Worm (Caenorhabditis elegans) whole organism, young adult: Measurements from ENCODE around the gene psme-3.

Experiments used
- B0019.2 ChIP-seq: fragments of 200-800 bp; sonication (Bioruptor generic); conservative IDR thresholded peaks from 2 replicates; pipeline ENCODE4 v1.3.6; 2022; ENCODE audit warnings: missing genetic modification reagents, missing genetic modification characterization, missing compliant biosample characterization
- F33H1.4 ChIP-seq: fragments of 200-800 bp; sonication (Bioruptor generic); IDR thresholded peaks from 2 replicates; pipeline ENCODE4 v1.3.6; 2022; ENCODE audit warnings: missing genetic modification reagents, missing genetic modification characterization, missing compliant biosample characterization
- F37B4.10 ChIP-seq: fragments of 200-800 bp; sonication (Bioruptor generic); IDR thresholded peaks from 2 replicates; pipeline ENCODE4 v1.3.6; 2022; ENCODE audit warnings: missing genetic modification characterization, missing compliant biosample characterization
- F52B5.7 ChIP-seq: sonication (generic microtip); optimal IDR thresholded peaks from 2 replicates; lab custom pipeline; 2016; ENCODE audit warnings: mild to moderate bottlenecking, missing genetic modification characterization, missing compliant biosample characterization
- F57C9.4 ChIP-seq: sonication (generic microtip); optimal IDR thresholded peaks from 2 replicates; lab custom pipeline; 2017; ENCODE audit warnings: mild to moderate bottlenecking, missing genetic modification characterization, missing compliant biosample characterization
- K11D2.4 ChIP-seq: fragments of 200-800 bp; sonication (Bioruptor generic); IDR thresholded peaks from 2 replicates; pipeline ENCODE4 v1.3.6; 2022; ENCODE audit warnings: missing genetic modification reagents, missing genetic modification characterization, missing compliant biosample characterization
- Y53F4B.3 ChIP-seq: fragments of 200-800 bp; sonication (Bioruptor generic); IDR thresholded peaks from 2 replicates; pipeline ENCODE4 v1.3.6; 2022; ENCODE audit warnings: missing genetic modification reagents, missing genetic modification characterization, missing compliant biosample characterization
- Y95B8A.8 ChIP-seq: fragments of 200-800 bp; sonication (Bioruptor generic); IDR thresholded peaks from 2 replicates; pipeline ENCODE4 v1.3.6; 2022; ENCODE audit warnings: missing genetic modification reagents, missing genetic modification characterization, missing compliant biosample characterization
- ZK185.1 ChIP-seq: sonication (generic microtip); optimal IDR thresholded peaks from 2 replicates; lab custom pipeline; 2016; ENCODE audit warnings: mild to moderate bottlenecking, missing genetic modification characterization, missing compliant biosample characterization; ENCODE audit not compliant: poor library complexity, severe bottlenecking
- aptf-2 ChIP-seq: fragments of 200-800 bp; sonication (Bioruptor generic); conservative IDR thresholded peaks from 2 replicates; pipeline ENCODE4 v1.3.6; 2022; ENCODE audit warnings: missing genetic modification reagents, missing genetic modification characterization, missing compliant biosample characterization
- attf-5 ChIP-seq: fragments of 200-800 bp; sonication (Bioruptor generic); optimal IDR thresholded peaks from 2 replicates; lab custom pipeline; 2018; ENCODE audit warnings: mild to moderate bottlenecking, missing genetic modification characterization, missing compliant biosample characterization
- ceh-79 ChIP-seq: sonication (generic microtip); optimal IDR thresholded peaks from 2 replicates; lab custom pipeline; 2017; ENCODE audit warnings: mild to moderate bottlenecking, missing genetic modification characterization, missing compliant biosample characterization
- ceh-91 ChIP-seq: fragments of 200-800 bp; sonication (Bioruptor generic); IDR thresholded peaks from 2 replicates; pipeline ENCODE4 v1.3.6; 2022; ENCODE audit warnings: missing genetic modification reagents, missing genetic modification characterization, missing compliant biosample characterization
- dox-1 ChIP-seq: fragments of 200-800 bp; sonication (Bioruptor generic); IDR thresholded peaks from 2 replicates; pipeline ENCODE4 v1.3.6; 2022; ENCODE audit warnings: missing genetic modification reagents, missing genetic modification characterization, missing compliant biosample characterization
- egl-18 ChIP-seq: fragments of 200-800 bp; sonication (Bioruptor generic); IDR thresholded peaks from 2 replicates; pipeline ENCODE4 v1.3.6; 2022; ENCODE audit warnings: missing genetic modification reagents, missing genetic modification characterization, missing compliant biosample characterization
- egrh-3 ChIP-seq: fragments of 200-800 bp; sonication (Bioruptor generic); IDR thresholded peaks from 2 replicates; pipeline ENCODE4 v1.3.6; 2022; ENCODE audit warnings: missing genetic modification reagents, missing genetic modification characterization, missing compliant biosample characterization
- ets-4 ChIP-seq: fragments of 200-800 bp; sonication (Bioruptor generic); optimal IDR thresholded peaks from 2 replicates; lab custom pipeline; 2018; ENCODE audit warnings: mild to moderate bottlenecking, missing genetic modification characterization, missing compliant biosample characterization
- gei-17 ChIP-seq: fragments of 200-800 bp; sonication (Bioruptor generic); optimal IDR thresholded peaks from 2 replicates; lab custom pipeline; 2018; ENCODE audit warnings: mild to moderate bottlenecking, missing genetic modification characterization, missing compliant biosample characterization
- hlh-12 ChIP-seq: sonication (generic microtip); optimal IDR thresholded peaks from 2 replicates; lab custom pipeline; 2016; ENCODE audit warnings: missing genetic modification characterization, missing compliant biosample characterization
- hmg-20 ChIP-seq: fragments of 200-800 bp; sonication (Bioruptor generic); IDR thresholded peaks from 2 replicates; pipeline ENCODE4 v1.3.6; 2022; ENCODE audit warnings: missing genetic modification reagents, missing genetic modification characterization, missing compliant biosample characterization
- hrde-1 ChIP-seq: sonication (generic microtip); optimal IDR thresholded peaks from 2 replicates; lab custom pipeline; 2016; ENCODE audit warnings: missing genetic modification characterization, mild to moderate bottlenecking, missing compliant biosample characterization, moderate library complexity, missing genotype, missing genetic modification reagents, borderline replicate concordance
- lsl-1 ChIP-seq: fragments of 200-800 bp; sonication (Bioruptor generic); optimal IDR thresholded peaks from 2 replicates; lab custom pipeline; 2018; ENCODE audit warnings: mild to moderate bottlenecking, missing genetic modification characterization, moderate library complexity, missing compliant biosample characterization
- madf-6 ChIP-seq: fragments of 200-800 bp; sonication (Bioruptor generic); IDR thresholded peaks from 2 replicates; pipeline ENCODE4 v1.3.6; 2022; ENCODE audit warnings: missing genetic modification reagents, missing genetic modification characterization, missing compliant biosample characterization
- madf-8 ChIP-seq: fragments of 200-800 bp; sonication (Bioruptor generic); conservative IDR thresholded peaks from 2 replicates; pipeline ENCODE4 v1.3.6; 2022; ENCODE audit warnings: missing genetic modification reagents, missing genetic modification characterization, missing compliant biosample characterization
- mes-4 ChIP-seq: sonication (generic microtip); optimal IDR thresholded peaks from 2 replicates; lab custom pipeline; 2016; ENCODE audit warnings: missing genotype, missing genetic modification characterization, missing compliant biosample characterization
- nfyb-1 ChIP-seq: fragments of 200-800 bp; sonication (Bioruptor generic); IDR thresholded peaks from 2 replicates; pipeline ENCODE4 v1.3.6; 2022; ENCODE audit warnings: missing genetic modification reagents, missing genetic modification characterization, missing compliant biosample characterization
- nhr-120 ChIP-seq: fragments of 200-800 bp; sonication (Bioruptor generic); IDR thresholded peaks from 2 replicates; pipeline ENCODE4 v1.3.6; 2022; ENCODE audit warnings: missing genetic modification characterization, missing compliant biosample characterization
- nhr-80 ChIP-seq: sonication (generic microtip); optimal IDR thresholded peaks from 2 replicates; lab custom pipeline; 2016; ENCODE audit warnings: missing genetic modification characterization, missing compliant biosample characterization
- nhr-90 ChIP-seq: sonication (generic microtip); optimal IDR thresholded peaks from 2 replicates; lab custom pipeline; 2016; ENCODE audit warnings: missing genotype, mild to moderate bottlenecking, missing genetic modification characterization, missing compliant biosample characterization
- rec-8 ChIP-seq, 2 experiments: sonication (generic microtip); optimal IDR thresholded peaks; 2 replicates each; lab custom pipeline; 2016; ENCODE audit warnings: mild to moderate bottlenecking in 2 of 2, missing genetic modification characterization in 2 of 2, missing genetic modification reagents in 2 of 2, missing genotype in 2 of 2, missing biosample characterization in 1 of 2, missing compliant biosample characterization in 1 of 2, moderate library complexity in 1 of 2
- sea-2 ChIP-seq: fragments of 200-800 bp; sonication (Bioruptor generic); IDR thresholded peaks from 2 replicates; pipeline ENCODE4 v1.3.6; 2022; ENCODE audit warnings: missing genetic modification characterization, missing compliant biosample characterization
- tlf-1 ChIP-seq: fragments of 200-800 bp; sonication (Bioruptor generic); optimal IDR thresholded peaks from 2 replicates; lab custom pipeline; 2018; ENCODE audit warnings: mild to moderate bottlenecking, missing genetic modification characterization, missing compliant biosample characterization
- xnd-1 ChIP-seq: sonication (generic microtip); optimal IDR thresholded peaks from 2 replicates; lab custom pipeline; 2016; ENCODE audit warnings: missing genotype, missing genetic modification reagents, missing genetic modification characterization, missing compliant biosample characterization
- zfh-2 ChIP-seq: fragments of 200-800 bp; sonication (Bioruptor generic); conservative IDR thresholded peaks from 2 replicates; pipeline ENCODE4 v1.3.6; 2022; ENCODE audit warnings: missing genetic modification reagents, missing genetic modification characterization, missing compliant biosample characterization
- zim-3 ChIP-seq: sonication (generic microtip); optimal IDR thresholded peaks from 2 replicates; lab custom pipeline; 2017; ENCODE audit warnings: mild to moderate bottlenecking, missing genetic modification characterization, moderate library complexity, missing compliant biosample characterization

The psme-3 gene

ce11 chrIII:11526396-11526795, 41.5 kb upstream of the psme-3 start, which contains the start of gene xpb-1:
xpb-1 (plus strand) TSS chrIII:11526657.
- TF ChIP-seq nhr-90 (no peak), F52B5.7 (tag; lab: Kevin White, UChicago) (no peak), egl-18 (no peak), K11D2.4 (no peak), F57C9.4 (tag; lab: Kevin White, UChicago) (no peak), zfh-2 (GFP tag; lab: Robert Waterston, UW) (no peak), hlh-12 (tag; lab: Kevin White, UChicago) (no peak), ceh-79 (no peak)

DNA sequence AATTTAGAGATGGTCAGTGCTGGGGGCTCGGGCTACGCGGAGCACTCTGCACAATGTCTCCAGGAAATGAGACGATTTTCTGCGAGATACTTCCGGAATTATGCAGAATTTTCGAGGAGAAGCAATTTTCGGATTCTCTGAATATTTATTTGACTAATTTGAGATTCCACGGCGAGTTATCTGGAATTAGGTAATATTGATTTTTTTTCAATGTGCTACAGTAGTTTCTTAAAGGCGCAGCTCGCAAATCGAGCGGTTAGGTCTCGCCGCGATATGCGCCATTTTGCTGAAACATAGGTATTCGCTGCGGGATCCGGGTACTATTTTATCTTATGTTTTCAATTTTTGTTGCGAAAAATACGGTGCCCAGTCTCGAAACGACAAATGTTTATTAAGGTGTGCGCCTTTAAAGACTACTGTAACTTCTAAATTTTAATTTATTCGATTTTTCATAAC, 33.3 kb upstream of the psme-3 start, which contains the start of gene nrps-1:
Gene nrps-1 (plus strand): TSS at position 51 of the 456 bp plus-strand sequence.
- TF ChIP-seq ceh-91 (GFP tag; lab: Robert Waterston, UW) (0 out of 2 replicates have a peak, but pooled peaks have one; percentile 15), tlf-1 (GFP tag; lab: Kevin White, UChicago) (no peak), madf-8 (GFP tag; lab: Robert Waterston, UW) (0 out of 2 replicates have a peak, but pooled peaks have one; percentile 16), B0019.2 (no peak), nhr-120 (no peak), xnd-1 (tag; lab: Kevin White, UChicago) (peak; percentile 53), dox-1 (GFP tag; lab: Robert Waterston, UW) (peak; percentile 29; the same call in 1 of the 2 replicates), madf-6 (peak; percentile 41; the same call in 1 of the 2 replicates), lsl-1 (peak; percentile 74), F33H1.4 (GFP tag; lab: Robert Waterston, UW) (peak; percentile 74), rec-8 (tag; optimal IDR thresholded peaks at IDR 0.05; lab: Kevin White, UChicago) (no peak)

DNA sequence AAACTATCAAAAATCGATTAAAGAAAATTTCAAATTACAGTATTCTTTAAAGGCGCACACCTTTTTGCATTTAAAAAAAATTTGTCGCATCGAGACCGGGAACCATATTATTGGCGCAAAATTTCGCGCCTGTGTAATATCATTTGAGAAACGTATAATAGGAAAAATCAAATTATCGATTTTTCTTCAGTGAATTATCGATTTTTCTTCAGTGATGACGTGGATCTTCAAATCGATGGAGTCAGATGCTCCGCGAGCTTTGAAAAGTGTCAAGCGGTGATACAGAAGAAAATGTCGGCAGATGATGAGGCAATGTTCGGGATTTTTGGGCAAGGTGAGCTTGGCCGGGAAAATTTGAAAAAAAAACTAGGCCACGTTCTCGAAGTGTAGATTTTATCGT, 32.5 kb upstream of the psme-3 start:
- TF ChIP-seq zim-3, result no peak
- TF ChIP-seq Y95B8A.8 (GFP tag; lab: Robert Waterston, UW), result no peak
- TF ChIP-seq egl-18, result no peak

ce11 chrIII:11544947-11545346, 23.0 kb upstream of the psme-3 start:
- no peak for TF ChIP-seq ZK185.1 (tag; lab: Kevin White, UChicago)
- TF ChIP-seq F37B4.10 (GFP tag; lab: Robert Waterston, UW), result no peak
- TF ChIP-seq aptf-2 (GFP tag; lab: Robert Waterston, UW), result no peak
- no peak for TF ChIP-seq sea-2 (GFP tag; lab: Robert Waterston, UW)
- TF ChIP-seq ets-4 (GFP tag; lab: Kevin White, UChicago), result no peak
- no peak for TF ChIP-seq F52B5.7 (tag; lab: Kevin White, UChicago)
- TF ChIP-seq Y53F4B.3 (GFP tag; lab: Robert Waterston, UW), result no peak
- no peak for TF ChIP-seq hrde-1 (tag; lab: Kevin White, UChicago)
- TF ChIP-seq egrh-3, result peak; percentile 48; the same call in 1 of the 2 replicates
- TF ChIP-seq zfh-2 (GFP tag; lab: Robert Waterston, UW), result peak; percentile 74; the same call in 1 of the 2 replicates
- TF ChIP-seq mes-4 (tag; lab: Kevin White, UChicago), result no peak

DNA sequence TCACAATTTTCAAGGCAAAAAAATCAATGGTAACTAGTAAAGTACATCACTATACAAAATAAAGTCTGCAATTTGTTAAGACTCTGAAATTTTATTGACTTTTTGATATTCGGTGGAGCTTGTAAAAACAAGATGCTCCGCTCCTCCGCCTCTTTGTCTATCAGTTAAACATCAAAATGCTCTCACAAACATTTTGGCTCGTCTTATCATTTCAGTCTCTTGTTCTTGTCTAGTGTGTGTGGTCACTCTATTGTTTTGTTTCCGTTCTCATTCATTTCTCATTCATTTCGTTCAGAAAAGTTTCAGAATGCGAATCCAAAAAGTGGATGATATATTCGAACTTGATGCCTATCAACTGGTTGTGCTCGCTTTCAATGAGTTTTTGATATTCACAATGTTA, 19.9 kb upstream of the psme-3 start, which contains the start of gene Y66D12A.13:
Gene Y66D12A.13 (plus strand): TSS at position 301 of the 400 bp plus-strand sequence.
- no peak for TF ChIP-seq attf-5
- TF ChIP-seq nfyb-1, result no peak
- no peak for TF ChIP-seq F52B5.7 (tag; lab: Kevin White, UChicago)
- no peak for TF ChIP-seq zfh-2 (GFP tag; lab: Robert Waterston, UW)
- no peak for TF ChIP-seq Y95B8A.8 (GFP tag; lab: Robert Waterston, UW)
- TF ChIP-seq B0019.2, result no peak
- no peak for TF ChIP-seq hmg-20
- peak; percentile 29 for TF ChIP-seq nhr-80 (tag; lab: Kevin White, UChicago)
- no peak for TF ChIP-seq gei-17 (GFP tag; lab: Kevin White, UChicago)
